Worm (Caenorhabditis elegans): ENCODE data around the gene rbm-34.

The rbm-34 gene

ce11 chrIV:12044844-12045738 lies 40.1 kb upstream of the rbm-34 start:
- TF ChIP-seq mab-5 (tag; optimal IDR thresholded peaks at IDR 0.05) (no peak), nhr-12 (tag; optimal IDR thresholded peaks at IDR 0.05) (no peak), ztf-1 (GFP tag; conservative IDR thresholded peaks at IDR 0.05) (no peak), nhr-23 (tag; optimal IDR thresholded peaks at IDR 0.05) (no peak), Y55F3AM.14 (GFP tag; optimal IDR thresholded peaks at IDR 0.05) (no peak), fos-1 (tag; optimal IDR thresholded peaks at IDR 0.05) (peak; percentile 28), unc-39 (tag; optimal IDR thresholded peaks at IDR 0.05) (no peak), mbf-1 (tag; optimal IDR thresholded peaks at IDR 0.05) (no peak), gmeb-1 (tag; optimal IDR thresholded peaks at IDR 0.05) (no peak), elt-3 (tag; optimal IDR thresholded peaks at IDR 0.05) (no peak), R02D3.7 (tag; optimal IDR thresholded peaks at IDR 0.05) (no peak), lsy-2 (tag; optimal IDR thresholded peaks at IDR 0.05) (peak in 1 of 2 experiments; percentile 21), elt-1 (tag; optimal IDR thresholded peaks at IDR 0.05) (no peak), nhr-10 (tag; optimal IDR thresholded peaks at IDR 0.05) (no peak), blmp-1 (tag; optimal IDR thresholded peaks at IDR 0.05; ENCODE audit: insufficient read depth) (peak; percentile 56), alr-1 (tag; optimal IDR thresholded peaks at IDR 0.05) (no peak), lin-39 (tag; optimal IDR thresholded peaks at IDR 0.05) (no peak), snpc-4 (tag; optimal IDR thresholded peaks at IDR 0.05) (no peak), crh-2 (tag; optimal IDR thresholded peaks at IDR 0.05) (no peak), lin-11 (tag; optimal IDR thresholded peaks at IDR 0.05) (no peak), ztf-4 (tag; optimal IDR thresholded peaks at IDR 0.05) (no peak), ceh-16 (tag; optimal IDR thresholded peaks at IDR 0.05) (peak; percentile 29), nhr-11 (tag; optimal IDR thresholded peaks at IDR 0.05) (no peak), nhr-129 (tag; optimal IDR thresholded peaks at IDR 0.05) (peak; percentile 64), egl-27 (tag; optimal IDR thresholded peaks at IDR 0.05) (peak; percentile 34), nhr-237 (tag; optimal IDR thresholded peaks at IDR 0.05) (no peak), zag-1 (tag; optimal IDR thresholded peaks at IDR 0.05) (no peak), nhr-6 (tag; optimal IDR thresholded peaks at IDR 0.05) (no peak), peb-1 (tag; optimal IDR thresholded peaks at IDR 0.05) (no peak), sma-9 (GFP tag; optimal IDR thresholded peaks at IDR 0.05) (peak; percentile 83), sma-9 (tag; optimal IDR thresholded peaks at IDR 0.05) (no peak), ztf-11 (tag; optimal IDR thresholded peaks at IDR 0.05) (no peak), sma-3 (GFP tag; optimal IDR thresholded peaks at IDR 0.05) (peak; percentile 59), mdl-1 (tag; optimal IDR thresholded peaks at IDR 0.05) (no peak), unc-62 (GFP tag; optimal IDR thresholded peaks at IDR 0.05) (no peak), ama-1 (optimal IDR thresholded peaks at IDR 0.05) (no peak), nhr-21 (tag; optimal IDR thresholded peaks at IDR 0.05) (peak; percentile 47), unc-55 (GFP tag; optimal IDR thresholded peaks at IDR 0.05) (no peak), C34F6.9 (tag; optimal IDR thresholded peaks at IDR 0.05) (no peak), sem-4 (tag; optimal IDR thresholded peaks at IDR 0.05) (no peak), ZK546.5 (tag; optimal IDR thresholded peaks at IDR 0.05) (no peak), ceh-82 (tag; optimal IDR thresholded peaks at IDR 0.05) (no peak), skn-1 (tag; optimal IDR thresholded peaks at IDR 0.05) (no peak), lin-13 (GFP tag; optimal IDR thresholded peaks at IDR 0.05) (no peak), nhr-77 (tag; optimal IDR thresholded peaks at IDR 0.05) (no peak), nhr-25 (tag; optimal IDR thresholded peaks at IDR 0.05) (peak; percentile 36), aly-2 (tag; optimal IDR thresholded peaks at IDR 0.05) (no peak), F13H6.1 (tag; optimal IDR thresholded peaks at IDR 0.05) (no peak), dmd-4 (tag; optimal IDR thresholded peaks at IDR 0.05) (no peak)

Data from whole organism, L2 larva.